Worm (Caenorhabditis elegans) whole organism, L4/young adult: ENCODE data around the gene trpl-5.

ENCODE experiments used
- W03F9.2 ChIP-seq: fragments of 150-350 bp; optimal IDR thresholded peaks from 2 replicates; lab custom pipeline; 2014; ENCODE audit warnings: missing biosample characterization, missing genetic modification characterization
- dao-5 ChIP-seq: sonication (generic microtip); optimal IDR thresholded peaks from 2 replicates; lab custom pipeline; 2016; ENCODE audit warnings: missing genotype, missing genetic modification characterization, moderate library complexity, missing compliant biosample characterization
- him-1 ChIP-seq: sonication (generic microtip); optimal IDR thresholded peaks from 2 replicates; lab custom pipeline; 2016; ENCODE audit warnings: missing genotype, missing genetic modification reagents, missing genetic modification characterization, missing compliant biosample characterization

trpl-5 gene

ce11 chrII:2090605-2091004 lies at the start of gene trpl-5:
trpl-5 (minus strand) TSS chrII:2090636.
- no peak for TF ChIP-seq dao-5
- no peak for TF ChIP-seq him-1 (tag; lab: Kevin White, UChicago)
- no peak for TF ChIP-seq W03F9.2 (tag; lab: Kevin White, UChicago)

- TF ChIP-seq dao-5 (no peak), W03F9.2 (tag; lab: Kevin White, UChicago) (no peak), him-1 (tag; lab: Kevin White, UChicago) (no peak)
Measured at ce11 chrII:2138901-2139300, 48.5 kb upstream of the trpl-5 start.

- TF ChIP-seq W03F9.2 (tag; lab: Kevin White, UChicago): no peak
- TF ChIP-seq dao-5: no peak
- TF ChIP-seq him-1 (tag; lab: Kevin White, UChicago): no peak
Measured at ce11 chrII:2137235-2137634, 46.8 kb upstream of the trpl-5 start, which contains the start of gene C40A11.4. C40A11.4 (plus strand) TSS chrII:2137422.

ce11 chrII:2135604-2136003 lies 45.2 kb upstream of the trpl-5 start, which contains the start of gene hpo-7:
hpo-7 (minus strand) TSS chrII:2135704.
- no peak for TF ChIP-seq dao-5
- TF ChIP-seq him-1 (tag; lab: Kevin White, UChicago): no peak
- no peak for TF ChIP-seq W03F9.2 (tag; lab: Kevin White, UChicago)

- TF ChIP-seq dao-5 (no peak), him-1 (tag; lab: Kevin White, UChicago) (no peak), W03F9.2 (tag; lab: Kevin White, UChicago) (no peak)
Measured at ce11 chrII:2130770-2131169, 40.3 kb upstream of the trpl-5 start, which contains the start of gene sdz-28. sdz-28 (plus strand) TSS chrII:2131070.

- TF ChIP-seq W03F9.2 (tag; lab: Kevin White, UChicago) (no peak), him-1 (tag; lab: Kevin White, UChicago) (no peak), dao-5 (no peak)
Measured at ce11 chrII:2122762-2123161, 32.3 kb upstream of the trpl-5 start.

- TF ChIP-seq W03F9.2 (tag; lab: Kevin White, UChicago) (no peak), dao-5 (no peak)
Measured at ce11 chrII:2122091-2122490, 31.7 kb upstream of the trpl-5 start, which contains the start of gene math-37. math-37 (minus strand) TSS chrII:2122191.

ce11 chrII:2116794-2117193 lies 26.4 kb upstream of the trpl-5 start, which contains the start of gene srh-195:
srh-195 (minus strand) TSS chrII:2116894.
- no peak for TF ChIP-seq W03F9.2 (tag; lab: Kevin White, UChicago)
- TF ChIP-seq him-1 (tag; lab: Kevin White, UChicago): no peak
- no peak for TF ChIP-seq dao-5

- TF ChIP-seq W03F9.2 (tag; lab: Kevin White, UChicago) (no peak), dao-5 (no peak), him-1 (tag; lab: Kevin White, UChicago) (no peak)
Measured at ce11 chrII:2114488-2114887, 24.1 kb upstream of the trpl-5 start.

- TF ChIP-seq W03F9.2 (tag; lab: Kevin White, UChicago): no peak
- TF ChIP-seq dao-5: no peak
- no peak for TF ChIP-seq him-1 (tag; lab: Kevin White, UChicago)
Measured at ce11 chrII:2112948-2113347, 22.5 kb upstream of the trpl-5 start, which contains the start of gene R52.6. R52.6 (minus strand) TSS chrII:2113048.

- TF ChIP-seq W03F9.2 (tag; lab: Kevin White, UChicago) (no peak), him-1 (tag; lab: Kevin White, UChicago) (no peak), dao-5 (no peak)
Measured at ce11 chrII:2109943-2110342, 19.5 kb upstream of the trpl-5 start, which contains the start of gene R52.5. R52.5 (minus strand) TSS chrII:2110043.

- TF ChIP-seq W03F9.2 (tag; lab: Kevin White, UChicago) (no peak), him-1 (tag; lab: Kevin White, UChicago) (no peak), dao-5 (no peak)
Measured at ce11 chrII:2108295-2108694, 17.9 kb upstream of the trpl-5 start, which contains the start of gene R52.4. R52.4 (minus strand) TSS chrII:2108395.

- TF ChIP-seq dao-5 (no peak), him-1 (tag; lab: Kevin White, UChicago) (no peak), W03F9.2 (tag; lab: Kevin White, UChicago) (no peak)
Measured at ce11 chrII:2099139-2099976, 8.9 kb upstream of the trpl-5 start, which contains the start of gene math-42. math-42 (plus strand) TSS chrII:2099926.
